Worm (Caenorhabditis elegans): ENCODE results near the gene npp-5.

npp-5 gene

DNA sequence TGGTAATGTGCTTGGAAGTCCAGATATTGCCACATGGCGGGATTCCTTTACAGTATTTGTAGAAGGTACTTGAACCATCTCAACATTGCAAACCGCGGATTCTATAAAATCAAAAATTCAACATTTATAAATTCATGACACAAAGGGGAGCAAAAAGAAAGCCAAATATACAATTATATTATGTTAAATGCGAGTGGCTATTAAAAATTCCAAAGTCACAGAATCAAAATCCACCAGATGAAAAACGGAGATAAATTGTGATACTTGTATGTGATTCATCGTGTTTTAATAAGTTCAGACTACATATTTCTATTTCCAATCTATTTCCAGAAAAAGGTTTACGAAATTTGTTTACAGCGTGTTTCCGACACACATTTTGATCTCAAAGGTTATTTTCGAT lies 33.9 kb upstream of the npp-5 start, which contains the start of gene din-1:
Gene din-1, minus strand, starts transcription at position 101 of the 400 bp plus-strand sequence.
- TF ChIP-seq flt-1 (GFP tag; IDR thresholded peaks at IDR 0.05) (no peak), hmg-4 (GFP tag; optimal IDR thresholded peaks at IDR 0.05) (no peak), tra-4 (tag; optimal IDR thresholded peaks at IDR 0.05) (no peak), aly-1 (tag; optimal IDR thresholded peaks at IDR 0.05) (no peak), ceh-36 (tag; optimal IDR thresholded peaks at IDR 0.05) (no peak), B0310.2 (tag; optimal IDR thresholded peaks at IDR 0.05) (no peak)

DNA sequence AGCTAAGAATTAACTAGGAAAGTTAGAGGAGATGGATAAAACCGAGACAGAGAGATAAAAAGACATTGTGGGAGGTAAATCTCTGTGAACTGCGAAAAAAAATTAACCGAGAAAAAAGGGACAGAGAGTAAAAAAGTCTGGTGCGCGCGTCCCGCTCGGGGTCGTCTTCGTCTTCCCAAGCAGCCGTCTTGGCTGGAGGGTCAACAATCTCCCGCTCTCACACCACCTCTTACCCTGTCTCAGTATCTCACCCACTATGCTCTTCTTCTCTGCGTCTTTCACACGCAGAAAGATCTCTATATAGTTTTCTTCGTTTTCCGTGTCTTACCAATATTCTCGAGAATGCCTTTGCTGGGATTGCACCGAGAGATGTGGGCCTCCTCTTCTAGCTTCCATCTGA lies 33.1 kb upstream of the npp-5 start:
- TF ChIP-seq hmg-4 (GFP tag; optimal IDR thresholded peaks at IDR 0.05) (peak; percentile 63), ceh-13 (GFP tag; optimal IDR thresholded peaks at IDR 0.05) (no peak), scrt-1 (GFP tag; IDR thresholded peaks at IDR 0.05) (no peak)

DNA sequence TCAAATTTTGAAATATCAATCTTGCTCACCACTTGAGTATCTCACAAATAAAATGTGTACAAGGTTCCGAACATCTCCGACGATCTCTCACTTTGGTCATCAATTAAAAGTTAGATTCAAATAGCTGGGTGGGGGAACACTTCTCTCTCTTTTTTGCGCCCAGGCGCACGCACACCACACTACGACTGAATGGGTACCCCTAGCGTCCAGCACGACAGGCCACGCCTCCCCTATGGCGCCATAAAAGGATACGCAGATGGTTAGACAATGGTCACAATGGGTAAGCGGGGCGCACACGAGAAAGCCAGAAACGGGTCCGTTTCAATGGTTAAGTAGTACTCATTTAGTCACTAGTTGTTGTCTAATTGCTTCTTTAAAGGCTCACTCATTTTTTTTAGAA lies 30.3 kb upstream of the npp-5 start:
- TF ChIP-seq flt-1 (GFP tag; IDR thresholded peaks at IDR 0.05) (no peak), hmg-4 (GFP tag; optimal IDR thresholded peaks at IDR 0.05) (peak; percentile 3), pes-1 (GFP tag; IDR thresholded peaks at IDR 0.05) (no peak), scrt-1 (GFP tag; IDR thresholded peaks at IDR 0.05) (no peak), ceh-36 (tag; optimal IDR thresholded peaks at IDR 0.05) (no peak), tbx-11 (GFP tag; IDR thresholded peaks at IDR 0.05) (no peak), B0310.2 (tag; optimal IDR thresholded peaks at IDR 0.05) (peak; percentile 8), aly-1 (tag; optimal IDR thresholded peaks at IDR 0.05) (no peak), sea-1 (GFP tag; conservative IDR thresholded peaks at IDR 0.05) (0 out of 2 replicates have a peak, but pooled peaks have one; percentile 9), tra-4 (tag; optimal IDR thresholded peaks at IDR 0.05) (no peak), hmbx-1 (tag; optimal IDR thresholded peaks at IDR 0.05) (no peak), F13C5.2 (tag; optimal IDR thresholded peaks at IDR 0.05) (no peak)

DNA sequence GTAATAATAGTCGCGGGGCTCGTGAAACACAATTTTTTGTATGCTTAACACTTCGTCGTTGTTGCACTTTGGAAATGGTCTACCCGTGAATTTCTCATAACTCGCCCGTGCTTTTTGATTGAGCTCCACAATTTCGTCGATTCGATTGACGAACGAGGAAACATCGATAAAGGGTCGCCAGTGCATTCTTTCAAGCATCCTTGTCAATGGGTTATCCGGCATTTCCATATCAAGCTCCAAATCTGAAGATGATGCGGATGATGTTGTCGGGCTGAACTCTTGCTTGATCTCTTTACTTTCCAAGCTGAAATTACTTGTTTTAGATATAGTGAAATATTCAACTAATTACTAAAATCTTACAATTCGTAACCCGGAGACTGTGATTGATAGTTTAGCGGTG lies 28.3 kb upstream of the npp-5 start:
- TF ChIP-seq hmbx-1 (tag; optimal IDR thresholded peaks at IDR 0.05): no peak
- TF ChIP-seq tbx-37 (GFP tag; conservative IDR thresholded peaks at IDR 0.05): no peak
- TF ChIP-seq hnd-1 (tag; optimal IDR thresholded peaks at IDR 0.05): no peak
- TF ChIP-seq ets-7 (tag; optimal IDR thresholded peaks at IDR 0.05): no peak
- no peak for TF ChIP-seq B0310.2 (tag; optimal IDR thresholded peaks at IDR 0.05)
- TF ChIP-seq ceh-13 (GFP tag; optimal IDR thresholded peaks at IDR 0.05): no peak
- TF ChIP-seq F13C5.2 (tag; optimal IDR thresholded peaks at IDR 0.05): no peak
- TF ChIP-seq ceh-36 (tag; optimal IDR thresholded peaks at IDR 0.05): no peak
- TF ChIP-seq hmg-4 (GFP tag; optimal IDR thresholded peaks at IDR 0.05): no peak
- no peak for TF ChIP-seq sea-1 (GFP tag; conservative IDR thresholded peaks at IDR 0.05)
- TF ChIP-seq tbx-11 (GFP tag; IDR thresholded peaks at IDR 0.05): no peak
- no peak for TF ChIP-seq ama-1 (optimal IDR thresholded peaks at IDR 0.05)
- no peak for TF ChIP-seq scrt-1 (GFP tag; IDR thresholded peaks at IDR 0.05)
- TF ChIP-seq flt-1 (GFP tag; IDR thresholded peaks at IDR 0.05): no peak

DNA sequence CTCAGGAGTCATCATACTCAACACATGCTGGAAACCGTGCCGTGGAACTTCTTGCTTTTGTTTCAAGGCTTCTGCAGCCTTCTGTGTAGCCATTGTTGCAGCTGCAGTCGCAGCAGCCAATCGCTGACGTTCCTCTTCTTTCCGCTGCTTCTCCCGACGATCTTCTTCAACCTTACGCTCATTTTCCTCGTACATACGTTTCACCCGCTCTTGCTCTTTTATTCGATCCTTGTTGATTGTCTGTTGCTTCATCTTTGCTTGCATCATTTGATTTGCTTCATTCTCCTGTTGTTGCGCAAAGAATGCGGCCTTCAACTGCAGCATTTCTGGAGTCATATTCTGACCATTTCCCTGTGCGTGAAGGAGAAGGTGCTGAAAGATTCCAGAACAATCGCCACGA lies 23.0 kb upstream of the npp-5 start:
- TF ChIP-seq hmbx-1 (tag; optimal IDR thresholded peaks at IDR 0.05) (no peak), ceh-36 (tag; optimal IDR thresholded peaks at IDR 0.05) (no peak), aly-1 (tag; optimal IDR thresholded peaks at IDR 0.05) (peak; percentile 63)

DNA sequence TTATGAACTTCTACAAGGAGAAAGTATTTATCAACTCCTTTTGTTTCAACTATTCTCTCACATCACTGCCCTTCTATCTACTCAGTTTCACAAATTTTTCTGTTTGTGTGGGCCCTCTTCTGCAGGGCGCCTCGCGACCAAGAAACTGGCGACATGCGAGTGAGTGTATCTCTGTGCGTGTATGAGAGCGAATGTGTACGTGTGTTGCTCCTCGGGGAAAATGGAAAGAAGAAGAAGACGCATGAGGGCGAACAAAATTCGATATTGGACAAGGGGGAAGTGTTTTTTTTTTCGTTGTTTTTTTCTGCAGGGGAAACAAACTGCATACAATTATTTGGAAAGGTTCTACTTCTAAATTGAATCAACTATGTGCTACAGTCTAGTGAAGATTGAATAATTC lies 22.0 kb upstream of the npp-5 start:
- TF ChIP-seq ama-1 (optimal IDR thresholded peaks at IDR 0.05) (no peak), F13C5.2 (tag; optimal IDR thresholded peaks at IDR 0.05) (no peak), ceh-13 (GFP tag; optimal IDR thresholded peaks at IDR 0.05) (no peak), tbx-37 (GFP tag; conservative IDR thresholded peaks at IDR 0.05) (no peak), pes-1 (GFP tag; IDR thresholded peaks at IDR 0.05) (no peak), hnd-1 (tag; optimal IDR thresholded peaks at IDR 0.05) (no peak), hmbx-1 (tag; optimal IDR thresholded peaks at IDR 0.05) (no peak), ceh-36 (tag; optimal IDR thresholded peaks at IDR 0.05) (no peak), sea-1 (GFP tag; conservative IDR thresholded peaks at IDR 0.05) (no peak)

DNA sequence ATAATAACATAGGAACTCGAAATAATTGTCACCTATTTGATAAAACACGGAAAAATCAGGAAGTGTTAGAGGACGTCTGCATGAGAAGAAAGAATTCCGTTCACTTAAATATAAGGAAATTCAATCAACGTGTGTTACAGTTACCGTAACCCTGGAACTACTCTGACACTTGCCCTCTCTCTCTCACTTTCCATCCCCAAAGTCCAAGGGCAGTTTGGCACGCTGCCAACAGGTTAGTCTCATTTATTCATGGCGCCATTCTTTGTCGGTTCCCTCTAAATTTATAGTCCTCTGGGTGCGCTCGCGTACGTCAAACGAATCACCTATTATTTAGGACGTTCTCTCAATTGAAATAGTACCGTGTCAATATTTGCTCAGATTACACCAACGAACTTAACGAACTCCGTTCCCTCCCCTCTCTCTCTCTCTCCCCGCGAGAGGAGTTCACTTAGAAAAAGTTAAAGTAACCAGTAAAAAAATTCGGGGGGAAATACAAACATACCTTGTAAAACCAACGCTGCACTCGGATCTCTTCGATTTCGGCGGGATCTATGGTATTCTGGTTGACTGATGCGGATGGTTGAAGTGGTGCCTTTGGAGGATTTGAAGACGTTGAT lies 21.1 kb upstream of the npp-5 start:
- no peak for TF ChIP-seq tbx-11 (GFP tag; IDR thresholded peaks at IDR 0.05)
- no peak for TF ChIP-seq hmbx-1 (tag; optimal IDR thresholded peaks at IDR 0.05)

DNA sequence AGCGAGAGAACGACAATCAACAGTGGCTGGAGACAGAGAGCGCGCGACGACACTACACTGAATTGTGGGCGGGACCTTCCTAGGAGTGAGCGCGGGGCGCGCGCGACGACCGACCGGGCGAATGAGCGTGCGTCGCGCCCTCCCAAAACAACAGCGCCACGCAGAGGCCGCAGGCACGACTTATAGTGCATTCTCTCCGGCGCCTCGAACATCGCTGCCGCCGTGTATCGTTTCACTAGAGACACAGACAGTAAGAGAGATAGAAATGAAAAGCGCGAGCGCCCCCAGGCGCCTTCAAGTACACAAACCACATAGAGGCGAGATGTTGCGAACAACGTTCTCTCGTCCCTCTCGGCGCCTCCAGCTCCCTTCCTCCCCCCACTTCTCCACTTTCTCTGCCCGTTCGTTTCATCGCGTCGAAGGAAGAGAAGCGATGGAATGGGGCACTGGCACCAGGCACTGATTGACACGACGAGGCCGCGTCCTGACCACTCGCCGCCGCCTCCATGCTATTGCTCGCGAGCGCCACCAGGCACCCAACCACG lies 20.4 kb upstream of the npp-5 start:
- TF ChIP-seq F13C5.2 (tag; optimal IDR thresholded peaks at IDR 0.05) (no peak), pes-1 (GFP tag; IDR thresholded peaks at IDR 0.05) (peak; percentile 9; the same call in 1 of the 2 replicates), B0310.2 (tag; optimal IDR thresholded peaks at IDR 0.05) (peak; percentile 70)

DNA sequence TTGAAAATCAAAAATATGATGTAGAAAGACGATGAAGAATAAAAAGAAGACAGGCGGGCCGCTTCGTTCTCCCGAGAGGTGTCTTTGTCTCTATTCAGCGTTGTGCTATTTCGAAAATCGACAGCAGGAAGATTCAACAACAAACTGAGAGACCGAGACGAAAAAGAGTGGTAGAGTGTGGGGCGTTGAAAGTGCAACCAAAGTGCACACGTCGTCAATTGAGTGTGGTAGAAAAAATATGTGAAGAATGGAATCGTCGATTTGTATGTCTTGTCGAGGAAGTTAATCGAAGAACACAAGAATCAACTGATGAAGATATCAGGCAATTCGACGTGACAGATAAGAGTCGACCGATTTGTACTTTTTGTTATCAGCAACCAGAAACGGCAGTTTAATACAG lies 19.6 kb upstream of the npp-5 start:
- TF ChIP-seq sea-1 (GFP tag; conservative IDR thresholded peaks at IDR 0.05) (no peak), hmbx-1 (tag; optimal IDR thresholded peaks at IDR 0.05) (no peak), ama-1 (optimal IDR thresholded peaks at IDR 0.05) (no peak), ceh-13 (GFP tag; optimal IDR thresholded peaks at IDR 0.05) (no peak), ceh-36 (tag; optimal IDR thresholded peaks at IDR 0.05) (no peak), pes-1 (GFP tag; IDR thresholded peaks at IDR 0.05) (peak; percentile 3; the same call in 1 of the 2 replicates)

All from whole organism, early embryonic.